Fruit fly (Drosophila melanogaster) whole organism, embryonic: ENCODE data around the gene CG6040.
A peak's percentile ranks its signal among the peaks of the same experiment; 100 is the strongest.

Experiments used
- Abd-B ChIP-seq: fragments of 200-800 bp; sonication (Bioruptor generic); optimal IDR thresholded peaks from 2 replicates; lab custom pipeline; 2018; ENCODE audit warnings: missing biosample characterization, mild to moderate bottlenecking, missing genetic modification characterization, moderate library complexity
- B-H2 ChIP-seq: fragments of 200-800 bp; sonication (Bioruptor generic); optimal IDR thresholded peaks from 2 replicates; lab custom pipeline; 2018; ENCODE audit warnings: missing biosample characterization, mild to moderate bottlenecking, missing genetic modification characterization
- CG11456 ChIP-seq: fragments of 200-800 bp; sonication (Bioruptor generic); IDR thresholded peaks from 3 replicates; pipeline ENCODE4 v1.3.6; 2022; ENCODE audit warnings: missing biosample characterization, missing genetic modification characterization
- CG12104 ChIP-seq: fragments of 200-800 bp; sonication (Bioruptor generic); optimal IDR thresholded peaks from 3 replicates; lab custom pipeline; 2016; ENCODE audit warnings: missing biosample characterization, missing genetic modification characterization
- CG12155 ChIP-seq: fragments of 200-800 bp; sonication (Bioruptor generic); optimal IDR thresholded peaks from 3 replicates; lab custom pipeline; 2016; ENCODE audit warnings: missing biosample characterization, missing genetic modification characterization
- CG12299 ChIP-seq: fragments of 200-800 bp; sonication (Bioruptor generic); optimal IDR thresholded peaks from 2 replicates; lab custom pipeline; 2018; ENCODE audit warnings: missing biosample characterization, mild to moderate bottlenecking, missing genetic modification characterization
- CG13296 ChIP-seq: fragments of 200-800 bp; sonication (Bioruptor generic); optimal IDR thresholded peaks from 3 replicates; lab custom pipeline; 2018; ENCODE audit warnings: missing biosample characterization, mild to moderate bottlenecking, missing genetic modification characterization
- CG16863 ChIP-seq: fragments of 200-800 bp; sonication (Bioruptor generic); optimal IDR thresholded peaks from 3 replicates; lab custom pipeline; 2016; ENCODE audit warnings: missing biosample characterization, missing genetic modification characterization
- CG1792 ChIP-seq: fragments of 200-800 bp; sonication (Bioruptor generic); optimal IDR thresholded peaks from 2 replicates; lab custom pipeline; 2016; ENCODE audit warnings: missing biosample characterization, missing genetic modification characterization
- CG18011 ChIP-seq: fragments of 200-800 bp; sonication (Bioruptor generic); optimal IDR thresholded peaks from 2 replicates; lab custom pipeline; 2017; ENCODE audit warnings: missing biosample characterization, missing genetic modification characterization, mild to moderate bottlenecking, moderate library complexity, missing genotype
- CG3407 ChIP-seq: fragments of 200-800 bp; sonication (Bioruptor generic); optimal IDR thresholded peaks from 2 replicates; lab custom pipeline; 2018; ENCODE audit warnings: missing biosample characterization, mild to moderate bottlenecking, missing genetic modification characterization
- CG34224 ChIP-seq: fragments of 200-800 bp; sonication (Bioruptor generic); IDR thresholded peaks from 3 replicates; pipeline ENCODE4 v1.3.6; 2022; ENCODE audit warnings: missing biosample characterization, missing genetic modification characterization; ENCODE audit not compliant: partially characterized antibody
- CG3847 ChIP-seq: fragments of 200-800 bp; sonication (Bioruptor generic); IDR thresholded peaks from 2 replicates; pipeline ENCODE4 v1.3.6; 2022; ENCODE audit warnings: missing biosample characterization, missing genetic modification characterization
- CG7556 ChIP-seq: fragments of 200-800 bp; sonication (Bioruptor generic); optimal IDR thresholded peaks from 2 replicates; lab custom pipeline; 2017; ENCODE audit warnings: missing biosample characterization, mild to moderate bottlenecking, missing genetic modification characterization
- CG8089 ChIP-seq: fragments of 200-800 bp; sonication (Bioruptor generic); optimal IDR thresholded peaks from 3 replicates; lab custom pipeline; 2016; ENCODE audit warnings: missing biosample characterization, missing genetic modification characterization
- CG8359 ChIP-seq: fragments of 200-800 bp; sonication (Bioruptor generic); optimal IDR thresholded peaks from 2 replicates; lab custom pipeline; 2017; ENCODE audit warnings: missing biosample characterization, mild to moderate bottlenecking, missing genetic modification characterization, borderline replicate concordance
- CG9727 ChIP-seq: fragments of 200-800 bp; sonication (Bioruptor generic); optimal IDR thresholded peaks from 3 replicates; lab custom pipeline; 2017; ENCODE audit warnings: missing biosample characterization, mild to moderate bottlenecking, missing genetic modification characterization
- CG9876 ChIP-seq: fragments of 200-800 bp; sonication (Bioruptor generic); optimal IDR thresholded peaks from 2 replicates; lab custom pipeline; 2016; ENCODE audit warnings: missing biosample characterization, missing genetic modification characterization
- D19B ChIP-seq: fragments of 200-800 bp; sonication (Bioruptor generic); optimal IDR thresholded peaks from 2 replicates; lab custom pipeline; 2017; ENCODE audit warnings: missing biosample characterization, mild to moderate bottlenecking, missing genetic modification characterization
- E2f2 ChIP-seq: fragments of 200-800 bp; sonication (Bioruptor generic); IDR thresholded peaks from 2 replicates; pipeline ENCODE4 v1.3.6; 2022; ENCODE audit warnings: missing biosample characterization, missing genetic modification characterization
- HHEX ChIP-seq: fragments of 200-800 bp; sonication (Bioruptor generic); optimal IDR thresholded peaks from 3 replicates; lab custom pipeline; 2017; ENCODE audit warnings: missing biosample characterization, mild to moderate bottlenecking, missing genetic modification characterization, missing genetic modification reagents
- HmgD ChIP-seq: fragments of 200-800 bp; sonication (Bioruptor generic); optimal IDR thresholded peaks from 3 replicates; lab custom pipeline; 2016; ENCODE audit warnings: missing biosample characterization, missing genetic modification characterization
- Lhr ChIP-seq: fragments of 200-800 bp; sonication (Bioruptor generic); optimal IDR thresholded peaks from 3 replicates; lab custom pipeline; 2017; ENCODE audit warnings: mild to moderate bottlenecking, missing biosample characterization, missing genetic modification reagents, missing genetic modification characterization
- NC2α ChIP-seq: fragments of 200-800 bp; sonication (Bioruptor generic); optimal IDR thresholded peaks from 2 replicates; lab custom pipeline; 2016; ENCODE audit warnings: missing biosample characterization, missing genetic modification characterization
- NC2β ChIP-seq: fragments of 200-800 bp; sonication (Bioruptor generic); optimal IDR thresholded peaks from 2 replicates; lab custom pipeline; 2016; ENCODE audit warnings: missing biosample characterization, missing genetic modification characterization
- Rfx ChIP-seq: fragments of 200-800 bp; sonication (Bioruptor generic); IDR thresholded peaks from 2 replicates; pipeline ENCODE4 v1.3.6; 2022; ENCODE audit warnings: missing biosample characterization, missing genetic modification characterization
- Sin3A ChIP-seq: fragments of >200 bp; optimal IDR thresholded peaks from 2 replicates; lab custom pipeline; 2018
- Sox100B ChIP-seq: fragments of 200-800 bp; sonication (Bioruptor generic); optimal IDR thresholded peaks from 3 replicates; lab custom pipeline; 2018; ENCODE audit warnings: missing biosample characterization, mild to moderate bottlenecking, missing genetic modification characterization
- ap ChIP-seq: fragments of 200-800 bp; sonication (Bioruptor generic); IDR thresholded peaks from 2 replicates; pipeline ENCODE4 v1.3.6; 2022; ENCODE audit warnings: missing biosample characterization, missing genetic modification characterization
- ase ChIP-seq: fragments of 200-800 bp; sonication (Bioruptor generic); IDR thresholded peaks from 3 replicates; pipeline ENCODE4 v1.3.6; 2022; ENCODE audit warnings: missing biosample characterization, missing genetic modification characterization
- az2 ChIP-seq: fragments of 200-800 bp; sonication (Bioruptor generic); optimal IDR thresholded peaks from 3 replicates; lab custom pipeline; 2016; ENCODE audit warnings: missing biosample characterization, missing genetic modification characterization
- bab2 ChIP-seq: fragments of 200-800 bp; sonication (Bioruptor generic); optimal IDR thresholded peaks from 2 replicates; lab custom pipeline; 2016; ENCODE audit warnings: missing biosample characterization, missing genetic modification characterization
- bbx ChIP-seq: fragments of 200-800 bp; sonication (Bioruptor generic); IDR thresholded peaks from 2 replicates; pipeline ENCODE4 v1.3.6; 2022; ENCODE audit warnings: missing biosample characterization, missing genetic modification characterization; ENCODE audit not compliant: partially characterized antibody
- chinmo ChIP-seq: fragments of 200-800 bp; sonication (Bioruptor generic); IDR thresholded peaks from 4 replicates; pipeline ENCODE4 v1.3.6; 2022; ENCODE audit warnings: missing biosample characterization, missing genetic modification characterization; ENCODE audit not compliant: partially characterized antibody
- chn ChIP-seq: fragments of 200-800 bp; sonication (Bioruptor generic); optimal IDR thresholded peaks from 2 replicates; lab custom pipeline; 2016; ENCODE audit warnings: missing biosample characterization, missing genetic modification characterization
- corto ChIP-seq: fragments of 200-800 bp; sonication (Bioruptor generic); optimal IDR thresholded peaks from 2 replicates; lab custom pipeline; 2016; ENCODE audit warnings: missing biosample characterization, mild to moderate bottlenecking, missing genetic modification characterization, moderate library complexity
- crc ChIP-seq: fragments of 200-800 bp; sonication (Bioruptor generic); optimal IDR thresholded peaks from 2 replicates; lab custom pipeline; 2016; ENCODE audit warnings: missing biosample characterization, missing genetic modification characterization
- danr ChIP-seq: fragments of 200-800 bp; sonication (Bioruptor generic); IDR thresholded peaks from 2 replicates; pipeline ENCODE4 v1.3.6; 2022; ENCODE audit warnings: missing biosample characterization, missing genetic modification characterization
- exex ChIP-seq: fragments of 200-800 bp; sonication (Bioruptor generic); optimal IDR thresholded peaks from 4 replicates; lab custom pipeline; 2018; ENCODE audit warnings: missing biosample characterization, mild to moderate bottlenecking, missing genetic modification characterization, moderate library complexity
- gcm2 ChIP-seq: fragments of 200-800 bp; sonication (Bioruptor generic); optimal IDR thresholded peaks from 2 replicates; lab custom pipeline; 2016; ENCODE audit warnings: missing biosample characterization, missing genetic modification characterization
- ind ChIP-seq: fragments of 200-800 bp; sonication (Bioruptor generic); optimal IDR thresholded peaks from 3 replicates; lab custom pipeline; 2016; ENCODE audit warnings: missing biosample characterization, missing genetic modification characterization
- lilli ChIP-seq: fragments of 200-800 bp; sonication (Bioruptor generic); optimal IDR thresholded peaks from 3 replicates; lab custom pipeline; 2016; ENCODE audit warnings: missing biosample characterization, missing genetic modification characterization
- phol ChIP-seq: fragments of 200-800 bp; sonication (Bioruptor generic); optimal IDR thresholded peaks from 3 replicates; lab custom pipeline; 2018; ENCODE audit warnings: missing biosample characterization, mild to moderate bottlenecking, missing genetic modification characterization, moderate library complexity
- pnt ChIP-seq: fragments of 200-800 bp; sonication (Bioruptor generic); optimal IDR thresholded peaks from 3 replicates; lab custom pipeline; 2016; ENCODE audit warnings: missing biosample characterization, missing genetic modification characterization
- run ChIP-seq: fragments of 200-800 bp; sonication (Bioruptor generic); optimal IDR thresholded peaks from 3 replicates; lab custom pipeline; 2018; ENCODE audit warnings: missing biosample characterization, mild to moderate bottlenecking, missing genetic modification characterization
- slou ChIP-seq: fragments of 200-800 bp; sonication (Bioruptor generic); optimal IDR thresholded peaks from 3 replicates; lab custom pipeline; 2016; ENCODE audit warnings: missing biosample characterization, missing genetic modification characterization
- tup ChIP-seq: fragments of 200-800 bp; sonication (Bioruptor generic); optimal IDR thresholded peaks from 2 replicates; lab custom pipeline; 2016; ENCODE audit warnings: missing biosample characterization, mild to moderate bottlenecking, missing genetic modification characterization, moderate library complexity
- twi ChIP-seq: fragments of 200-800 bp; optimal IDR thresholded peaks from 2 replicates; lab custom pipeline; 2019; ENCODE audit warnings: missing biosample characterization, mild to moderate bottlenecking, missing genetic modification characterization, moderate library complexity
- unpg ChIP-seq: fragments of 200-800 bp; sonication (Bioruptor generic); optimal IDR thresholded peaks from 3 replicates; lab custom pipeline; 2018; ENCODE audit warnings: missing biosample characterization, mild to moderate bottlenecking, missing genetic modification characterization, moderate library complexity
- vnd ChIP-seq: fragments of 200-800 bp; sonication (Bioruptor generic); IDR thresholded peaks from 3 replicates; pipeline ENCODE4 v1.3.6; 2022; ENCODE audit warnings: missing biosample characterization, missing genetic modification characterization; ENCODE audit not compliant: partially characterized antibody

CG6040 gene

DNA sequence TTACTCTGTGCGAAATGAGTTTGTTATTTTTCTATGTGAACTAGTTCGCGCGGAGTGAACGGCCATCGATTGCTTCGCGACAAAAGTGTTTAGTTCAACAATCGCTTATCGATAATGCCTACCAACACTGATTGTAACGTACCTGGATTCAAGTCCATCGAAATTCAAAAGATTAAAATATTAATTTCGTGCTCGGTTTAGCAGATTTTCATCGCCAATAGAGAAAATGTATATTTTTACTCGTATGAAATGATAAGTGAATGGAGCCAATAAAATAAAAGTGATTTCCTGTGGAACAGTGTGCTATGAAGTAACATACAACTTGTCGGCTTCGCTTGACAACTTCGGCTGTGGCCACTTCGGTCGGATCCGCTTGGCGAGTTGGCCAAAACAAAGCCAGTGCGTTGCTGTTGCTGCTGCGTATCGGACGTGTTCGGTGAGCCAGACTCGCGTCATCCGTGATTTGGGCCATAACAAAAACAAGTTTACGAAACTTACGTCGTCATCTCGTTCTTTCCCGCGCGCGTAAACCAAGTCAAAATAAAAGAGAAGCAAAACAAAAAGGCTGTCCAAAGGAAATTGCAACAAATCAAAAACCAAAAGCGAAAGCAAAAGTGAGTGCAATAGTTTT lies 83.6 kb downstream of the CG6040 start, which contains the start of the genes CG5555 and myd (continued):
- TF ChIP-seq twi (tag; lab: Kevin White, UChicago): no peak
- TF ChIP-seq CG12104 (GFP tag; lab: Kevin White, UChicago): no peak
- TF ChIP-seq Sox100B: no peak
- TF ChIP-seq CG3847 (GFP tag; lab: Robert Waterston, UW): peak; percentile 23; the same call in 1 of the 2 replicates
- TF ChIP-seq gcm2: no peak
- peak; percentile 17 for TF ChIP-seq az2 (GFP tag; lab: Kevin White, UChicago)
- peak; percentile 82 for TF ChIP-seq CG34224 (GFP tag; lab: Robert Waterston, UW)
- TF ChIP-seq CG9876 (GFP tag; lab: Kevin White, UChicago): no peak
- TF ChIP-seq CG11456: 0 out of 3 replicates have a peak, but pooled peaks have one; percentile 27
- TF ChIP-seq chn (GFP tag; lab: Kevin White, UChicago): peak; percentile 38
- no peak for TF ChIP-seq CG1792 (GFP tag; lab: Kevin White, UChicago)
- TF ChIP-seq ap (GFP tag; lab: Robert Waterston, UW): no peak
- no peak for TF ChIP-seq CG3407 (GFP tag; lab: Kevin White, UChicago)
- TF ChIP-seq Sin3A (lab: Kevin White, UChicago): peak; percentile 35
- TF ChIP-seq CG8089: no peak
- TF ChIP-seq CG16863 (GFP tag; lab: Kevin White, UChicago): no peak
- peak; percentile 52 for TF ChIP-seq CG12155
- peak; percentile 79; the same call in 3 of the 4 replicates for TF ChIP-seq chinmo (GFP tag; lab: Robert Waterston, UW)
- peak; percentile 86 for TF ChIP-seq E2f2
- no peak for TF ChIP-seq ind (GFP tag; lab: Kevin White, UChicago)
- TF ChIP-seq CG7556 (GFP tag; lab: Kevin White, UChicago): no peak
- no peak for TF ChIP-seq pnt (GFP tag; lab: Kevin White, UChicago)
- TF ChIP-seq vnd (GFP tag; lab: Robert Waterston, UW): peak; percentile 78
- TF ChIP-seq ase (GFP tag; lab: Robert Waterston, UW): 0 out of 3 replicates have a peak, but pooled peaks have one; percentile 15
- TF ChIP-seq HHEX (GFP tag; lab: Kevin White, UChicago): no peak
- peak; percentile 62 for TF ChIP-seq Rfx
- TF ChIP-seq bbx (GFP tag; lab: Robert Waterston, UW): peak; percentile 81
- no peak for TF ChIP-seq NC2α
- TF ChIP-seq Lhr (GFP tag; lab: Kevin White, UChicago): peak; percentile 1
- no peak for TF ChIP-seq HmgD
- peak; percentile 32 for TF ChIP-seq corto (GFP tag; lab: Kevin White, UChicago)
- TF ChIP-seq CG18011 (GFP tag; lab: Kevin White, UChicago): peak; percentile 24
- no peak for TF ChIP-seq NC2β
- no peak for TF ChIP-seq danr (GFP tag; lab: Robert Waterston, UW)
- TF ChIP-seq CG12299 (tag; lab: Kevin White, UChicago): no peak
- no peak for TF ChIP-seq Abd-B
- peak; percentile 59 for TF ChIP-seq B-H2
- TF ChIP-seq exex: no peak
- no peak for TF ChIP-seq CG8359 (GFP tag; lab: Kevin White, UChicago)
- TF ChIP-seq CG9727 (GFP tag; lab: Kevin White, UChicago): no peak
- peak; percentile 13 for TF ChIP-seq crc (GFP tag; lab: Kevin White, UChicago)
- TF ChIP-seq slou (GFP tag; lab: Kevin White, UChicago): no peak
- TF ChIP-seq phol (tag; lab: Kevin White, UChicago): peak; percentile 35
- peak; percentile 46 for TF ChIP-seq unpg (GFP tag; lab: Kevin White, UChicago)
- TF ChIP-seq bab2: peak; percentile 27
- TF ChIP-seq D19B: no peak
- TF ChIP-seq lilli (GFP tag; lab: Kevin White, UChicago): peak; percentile 64
- no peak for TF ChIP-seq run (tag; lab: Kevin White, UChicago)
- TF ChIP-seq tup (GFP tag; lab: Kevin White, UChicago): no peak
- peak; percentile 46 for TF ChIP-seq CG13296 (GFP tag; lab: Kevin White, UChicago)
